Worm (Caenorhabditis elegans) whole organism, L4 larva: ENCODE measurements around the gene twk-13.

Experiments
- D1046.2 ChIP-seq: fragments of 200-800 bp; sonication (Bioruptor generic); IDR thresholded peaks from 2 replicates; pipeline ENCODE4 v1.3.6; 2022; ENCODE audit warnings: missing genetic modification characterization, missing compliant biosample characterization
- F44E2.7 ChIP-seq: fragments of 200-800 bp; sonication (Bioruptor generic); IDR thresholded peaks from 2 replicates; pipeline ENCODE4 v2.1.2; 2022; ENCODE audit warnings: missing genetic modification characterization, missing compliant biosample characterization
- R02D3.7 ChIP-seq: fragments of 150-350 bp; sonication (generic microtip); optimal IDR thresholded peaks from 3 replicates; lab custom pipeline; 2014; ENCODE audit warnings: missing biosample characterization, missing genetic modification characterization
- T20F7.1 ChIP-seq: fragments of 200-800 bp; sonication (Bioruptor generic); optimal IDR thresholded peaks from 2 replicates; lab custom pipeline; 2018; ENCODE audit warnings: mild to moderate bottlenecking, missing genetic modification characterization, missing compliant biosample characterization
- Y5F2A.4 ChIP-seq: fragments of 200-800 bp; sonication (Bioruptor generic); optimal IDR thresholded peaks from 2 replicates; lab custom pipeline; 2018; ENCODE audit warnings: mild to moderate bottlenecking, missing genetic modification characterization, missing compliant biosample characterization
- Y75B8A.6 ChIP-seq: fragments of 200-800 bp; sonication (Bioruptor generic); IDR thresholded peaks from 2 replicates; pipeline ENCODE4 v1.3.6; 2022; ENCODE audit warnings: missing genetic modification reagents, missing genetic modification characterization, missing compliant biosample characterization
- aha-1 ChIP-seq: fragments of 150-350 bp; peaks from one replicate; lab custom pipeline; 2014; ENCODE audit warnings: missing biosample characterization, missing genetic modification characterization
- attf-4 ChIP-seq: sonication (generic microtip); optimal IDR thresholded peaks from 3 replicates; lab custom pipeline; 2017; ENCODE audit warnings: missing biosample characterization, missing genetic modification characterization
- ceh-32 ChIP-seq: sonication (generic microtip); optimal IDR thresholded peaks from 2 replicates; lab custom pipeline; 2016; ENCODE audit warnings: mild to moderate bottlenecking, missing genetic modification characterization, missing compliant biosample characterization; ENCODE audit not compliant: poor library complexity
- ceh-82 ChIP-seq: sonication (generic microtip); optimal IDR thresholded peaks from 2 replicates; lab custom pipeline; 2017; ENCODE audit warnings: missing biosample characterization, missing genetic modification characterization
- cey-2 ChIP-seq: sonication (generic microtip); optimal IDR thresholded peaks from 3 replicates; lab custom pipeline; 2017; ENCODE audit warnings: missing genetic modification characterization, mild to moderate bottlenecking, missing compliant biosample characterization, antibody characterized with exemption, borderline replicate concordance; ENCODE audit not compliant: insufficient read depth
- daf-16 ChIP-seq, 3 experiments: sonication (generic microtip); optimal IDR thresholded peaks; 2 replicates each; lab custom pipeline; 2016 to 2017; ENCODE audit warnings: missing genetic modification characterization in 3 of 3, missing genetic modification reagents in 3 of 3, mild to moderate bottlenecking in 2 of 3, missing compliant biosample characterization in 2 of 3, missing biosample characterization in 1 of 3, moderate library complexity in 1 of 3
- daf-19 ChIP-seq: fragments of 200-800 bp; sonication (Bioruptor generic); conservative IDR thresholded peaks from 2 replicates; pipeline ENCODE4 v1.3.6; 2022; ENCODE audit warnings: missing genetic modification characterization, missing compliant biosample characterization
- dmd-8 ChIP-seq: fragments of 200-800 bp; sonication (Bioruptor generic); IDR thresholded peaks from 2 replicates; pipeline ENCODE4 v1.3.6; 2022; ENCODE audit warnings: missing genetic modification characterization, missing compliant biosample characterization
- dmd-9 ChIP-seq: fragments of 200-800 bp; sonication (Bioruptor generic); IDR thresholded peaks from 2 replicates; pipeline ENCODE4 v1.3.6; 2022; ENCODE audit warnings: missing genetic modification reagents, missing genetic modification characterization, missing compliant biosample characterization
- dve-1 ChIP-seq: sonication (generic microtip); optimal IDR thresholded peaks from 2 replicates; lab custom pipeline; 2017; ENCODE audit warnings: antibody characterized with exemption, mild to moderate bottlenecking, missing genetic modification characterization, missing compliant biosample characterization; ENCODE audit not compliant: insufficient read depth
- egl-27 ChIP-seq: sonication (generic microtip); optimal IDR thresholded peaks from 3 replicates; lab custom pipeline; 2017; ENCODE audit warnings: missing biosample characterization, missing genetic modification reagents, missing genetic modification characterization
- hif-1 ChIP-seq, 2 experiments: sonication (generic microtip); optimal IDR thresholded peaks; 2 replicates each; lab custom pipeline; 2016 to 2017; ENCODE audit warnings: missing compliant biosample characterization in 2 of 2, missing genetic modification characterization in 2 of 2, missing genetic modification reagents in 2 of 2, missing genotype in 2 of 2, mild to moderate bottlenecking in 1 of 2
- hlh-30 ChIP-seq: sonication (generic microtip); optimal IDR thresholded peaks from 2 replicates; lab custom pipeline; 2017; ENCODE audit warnings: antibody characterized with exemption, mild to moderate bottlenecking, missing genetic modification characterization, missing compliant biosample characterization; ENCODE audit not compliant: insufficient read depth
- hmg-1.1 ChIP-seq: fragments of 200-800 bp; sonication (Bioruptor generic); IDR thresholded peaks from 2 replicates; pipeline ENCODE4 v1.3.6; 2022; ENCODE audit warnings: missing genetic modification reagents, missing genetic modification characterization, missing compliant biosample characterization
- jun-1 ChIP-seq: fragments of 150-350 bp; optimal IDR thresholded peaks from 2 replicates; lab custom pipeline; 2014; ENCODE audit warnings: missing biosample characterization, missing genetic modification reagents, missing genetic modification characterization
- lim-7 ChIP-seq: fragments of 200-800 bp; sonication (Bioruptor generic); IDR thresholded peaks from 2 replicates; pipeline ENCODE4 v1.3.6; 2022; ENCODE audit warnings: missing genetic modification characterization, missing compliant biosample characterization
- lin-13 ChIP-seq: fragments of 150-350 bp; optimal IDR thresholded peaks from 2 replicates; lab custom pipeline; 2014; ENCODE audit warnings: missing biosample characterization, missing genetic modification reagents, missing genetic modification characterization
- lin-29 ChIP-seq: fragments of 200-800 bp; sonication (Bioruptor generic); IDR thresholded peaks from 2 replicates; pipeline ENCODE4 v1.3.6; 2022; ENCODE audit warnings: missing genetic modification reagents, missing genetic modification characterization, missing compliant biosample characterization
- lsy-2 ChIP-seq, 2 experiments: fragments of 150-350 bp in 1 of 2; sonication (generic microtip) in 1 of 2; optimal IDR thresholded peaks; 2 replicates each; lab custom pipeline; 2014 to 2017; ENCODE audit warnings: missing biosample characterization in 2 of 2, missing genetic modification characterization in 2 of 2
- mdl-1 ChIP-seq, 2 experiments: fragments of 150-350 bp in 1 of 2; sonication (generic microtip) in 1 of 2; optimal IDR thresholded peaks; 2 replicates each; lab custom pipeline; 2014 to 2017; ENCODE audit warnings: missing biosample characterization in 2 of 2, missing genetic modification characterization in 2 of 2
- mep-1 ChIP-seq: fragments of 150-350 bp; sonication (generic microtip); optimal IDR thresholded peaks from 3 replicates; lab custom pipeline; 2014; ENCODE audit warnings: missing biosample characterization, missing genetic modification characterization
- mes-2 ChIP-seq: sonication (generic microtip); optimal IDR thresholded peaks from 2 replicates; lab custom pipeline; 2016; ENCODE audit warnings: missing genotype, mild to moderate bottlenecking, missing genetic modification characterization, missing compliant biosample characterization; ENCODE audit not compliant: poor library complexity, severe bottlenecking
- nhr-10 ChIP-seq: fragments of 150-350 bp; optimal IDR thresholded peaks from 2 replicates; lab custom pipeline; 2014; ENCODE audit warnings: missing biosample characterization, missing genetic modification characterization
- nhr-28 ChIP-seq: fragments of 150-350 bp; optimal IDR thresholded peaks from 2 replicates; lab custom pipeline; 2014; ENCODE audit warnings: missing biosample characterization, missing genetic modification characterization
- nhr-41 ChIP-seq: fragments of 200-800 bp; sonication (Bioruptor generic); IDR thresholded peaks from 2 replicates; pipeline ENCODE4 v1.3.6; 2022; ENCODE audit warnings: missing genetic modification reagents, missing genetic modification characterization, missing compliant biosample characterization
- nhr-6 ChIP-seq: fragments of 150-350 bp; optimal IDR thresholded peaks from 2 replicates; lab custom pipeline; 2014; ENCODE audit warnings: missing biosample characterization, missing genetic modification characterization
- nhr-76 ChIP-seq: fragments of 150-350 bp; optimal IDR thresholded peaks from 2 replicates; lab custom pipeline; 2014; ENCODE audit warnings: missing biosample characterization, missing genetic modification characterization
- pqm-1 ChIP-seq: sonication (generic microtip); optimal IDR thresholded peaks from 2 replicates; lab custom pipeline; 2017; ENCODE audit warnings: missing biosample characterization, missing genetic modification characterization
- rbr-2 ChIP-seq: sonication (generic microtip); optimal IDR thresholded peaks from 2 replicates; lab custom pipeline; 2016; ENCODE audit warnings: missing genotype, missing genetic modification characterization, missing compliant biosample characterization
- saeg-2 ChIP-seq: fragments of 200-800 bp; sonication (Bioruptor generic); IDR thresholded peaks from 2 replicates; pipeline ENCODE4 v1.3.6; 2022; ENCODE audit warnings: missing genetic modification reagents, missing genetic modification characterization, missing compliant biosample characterization
- skn-1 ChIP-seq: fragments of 150-350 bp; optimal IDR thresholded peaks from 2 replicates; lab custom pipeline; 2014; ENCODE audit warnings: missing biosample characterization, missing genetic modification characterization
- snpc-1.2 ChIP-seq: fragments of 200-800 bp; sonication (Bioruptor generic); IDR thresholded peaks from 2 replicates; pipeline ENCODE4 v1.3.6; 2022; ENCODE audit warnings: missing genetic modification reagents, missing genetic modification characterization, missing compliant biosample characterization
- spr-1 ChIP-seq: sonication (generic microtip); optimal IDR thresholded peaks from 2 replicates; lab custom pipeline; 2016; ENCODE audit warnings: mild to moderate bottlenecking, missing genetic modification characterization, missing compliant biosample characterization
- spr-3 ChIP-seq: fragments of 200-800 bp; sonication (Bioruptor generic); optimal IDR thresholded peaks from 2 replicates; lab custom pipeline; 2018; ENCODE audit warnings: mild to moderate bottlenecking, missing genetic modification characterization, missing compliant biosample characterization
- unc-39 ChIP-seq: sonication (generic microtip); optimal IDR thresholded peaks from 2 replicates; lab custom pipeline; 2017; ENCODE audit warnings: missing biosample characterization, missing genetic modification characterization
- unc-62 ChIP-seq, 3 experiments: fragments of 150-350 bp in 1 of 3; sonication (generic microtip); optimal IDR thresholded peaks in 2 of 3; peaks in 1 of 3; 1 replicate in 1 of 3; 2 replicates in 2 of 3; lab custom pipeline; 2014 to 2017; ENCODE audit warnings: missing biosample characterization in 3 of 3, missing genetic modification characterization in 3 of 3, missing genetic modification reagents in 3 of 3, missing genotype in 1 of 3
- zag-1 ChIP-seq: fragments of 150-350 bp; optimal IDR thresholded peaks from 2 replicates; lab custom pipeline; 2014; ENCODE audit warnings: missing biosample characterization, missing genetic modification characterization
- zfp-3 ChIP-seq: fragments of 200-800 bp; sonication (Bioruptor generic); conservative IDR thresholded peaks from 2 replicates; pipeline ENCODE4 v1.3.6; 2022; ENCODE audit warnings: missing genetic modification reagents, missing genetic modification characterization, missing compliant biosample characterization

The twk-13 gene

DNA sequence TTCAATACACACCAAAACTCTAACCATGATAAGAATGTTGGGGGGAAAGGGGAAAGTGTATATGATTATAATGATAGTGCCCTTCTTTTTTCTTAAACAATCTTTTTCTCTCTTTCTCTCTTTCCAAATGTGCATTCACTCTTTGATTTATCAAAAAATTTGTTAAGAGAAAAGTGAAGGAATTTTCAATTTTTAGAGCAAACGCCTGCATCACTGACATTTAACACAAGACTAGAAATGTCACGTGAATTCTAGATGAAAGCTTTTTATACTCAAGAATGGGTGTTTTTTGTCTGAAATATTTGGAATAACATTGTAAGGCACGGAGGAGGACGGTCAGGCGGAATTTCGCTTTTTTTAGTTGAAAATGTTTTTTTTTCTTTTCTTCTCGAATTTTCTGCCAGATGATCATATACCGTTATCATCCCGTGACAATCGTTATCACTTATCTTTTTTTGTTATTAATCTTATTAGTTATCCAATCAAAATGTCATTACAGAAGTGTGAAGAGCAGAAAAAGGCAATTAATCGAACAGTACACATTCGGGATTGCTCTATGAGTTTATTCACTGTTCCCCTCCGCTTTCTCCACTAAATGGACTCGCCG lies 35.7 kb downstream of the twk-13 start, which contains the start of the genes frm-7 and F55C5.17 (continued):
- TF ChIP-seq skn-1 (tag; lab: Kevin White, UChicago) = no peak
- TF ChIP-seq D1046.2 = no peak
- TF ChIP-seq snpc-1.2 (GFP tag; lab: Robert Waterston, UW) = no peak
- no peak for TF ChIP-seq rbr-2 (tag; lab: Kevin White, UChicago)
- TF ChIP-seq nhr-41 (GFP tag; lab: Robert Waterston, UW) = 0 out of 2 replicates have a peak, but pooled peaks have one; percentile 9
- TF ChIP-seq aha-1 (tag; lab: Kevin White, UChicago) = peak; percentile 17
- TF ChIP-seq R02D3.7 = no peak
- TF ChIP-seq zag-1 (tag; lab: Kevin White, UChicago) = no peak
- TF ChIP-seq daf-19 = no peak
- no peak for TF ChIP-seq F44E2.7 (GFP tag; lab: Robert Waterston, UW)
- TF ChIP-seq spr-1 (tag; lab: Kevin White, UChicago) = no peak
- no peak for TF ChIP-seq attf-4 (tag; lab: Kevin White, UChicago)
- TF ChIP-seq saeg-2 (GFP tag; lab: Robert Waterston, UW) = no peak
- TF ChIP-seq ceh-32 (tag; lab: Kevin White, UChicago) = no peak
- no peak for TF ChIP-seq nhr-10
- no peak for TF ChIP-seq dmd-8 (GFP tag; lab: Robert Waterston, UW)
- TF ChIP-seq hmg-1.1 (GFP tag; lab: Robert Waterston, UW) = no peak

DNA sequence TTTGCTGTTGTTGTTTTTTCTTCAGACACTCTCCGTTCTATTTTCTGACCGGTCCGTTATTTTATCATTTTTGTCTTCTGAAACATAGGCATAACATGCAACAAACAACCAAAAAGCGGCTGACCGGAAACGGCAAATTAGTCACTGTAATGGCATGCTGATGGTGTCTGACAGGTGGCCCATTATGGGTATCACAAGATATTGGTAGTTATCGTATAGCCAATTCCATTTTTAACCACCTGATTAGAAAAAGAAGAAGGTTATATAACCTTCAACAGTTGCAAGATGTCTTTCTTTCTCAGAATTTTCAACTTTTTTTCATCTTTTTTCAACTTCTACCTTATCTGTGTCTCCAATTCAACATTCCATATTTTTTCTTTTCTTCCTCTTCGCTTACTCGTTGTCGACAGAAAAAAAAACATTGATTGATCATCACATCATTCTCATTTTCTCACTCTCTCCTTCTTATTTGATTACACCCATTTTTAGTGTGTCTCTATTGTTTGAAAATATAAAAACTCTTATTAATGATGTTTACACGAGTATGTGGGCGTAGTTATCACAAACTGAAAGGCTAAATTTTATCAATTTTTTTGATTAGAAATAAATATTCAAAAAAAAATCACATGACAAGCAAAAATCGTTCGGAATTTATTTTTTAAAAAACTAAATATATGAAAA lies 36.9 kb downstream of the twk-13 start:
- TF ChIP-seq lim-7 (GFP tag; lab: Robert Waterston, UW) (no peak), attf-4 (tag; lab: Kevin White, UChicago) (no peak), jun-1 (tag; lab: Kevin White, UChicago) (no peak), daf-16 (GFP tag; optimal IDR thresholded peaks at IDR 0.05; lab: Kevin White, UChicago) (no peak), daf-16 (tag; optimal IDR thresholded peaks at IDR 0.05; lab: Kevin White, UChicago) (peak; percentile 90), hif-1 (tag; optimal IDR thresholded peaks at IDR 0.05; lab: Kevin White, UChicago) (no peak), hmg-1.1 (GFP tag; lab: Robert Waterston, UW) (no peak), spr-3 (GFP tag; lab: Kevin White, UChicago) (no peak), dve-1 (tag; lab: Kevin White, UChicago) (peak; percentile 70), Y75B8A.6 (GFP tag; lab: Robert Waterston, UW) (no peak), nhr-6 (peak; percentile 64), lin-13 (GFP tag; lab: Kevin White, UChicago) (no peak), pqm-1 (tag; lab: Kevin White, UChicago) (peak; percentile 53), lin-29 (no peak), lsy-2 (tag; optimal IDR thresholded peaks at IDR 0.05; lab: Kevin White, UChicago) (peak in 1 of 2 experiments; percentile 31), hlh-30 (peak; percentile 53), cey-2 (tag; lab: Kevin White, UChicago) (peak; percentile 64), nhr-28 (tag; lab: Kevin White, UChicago) (peak; percentile 48), nhr-76 (tag; lab: Kevin White, UChicago) (no peak), T20F7.1 (GFP tag; lab: Kevin White, UChicago) (no peak), dmd-9 (no peak), dmd-8 (GFP tag; lab: Robert Waterston, UW) (no peak), saeg-2 (GFP tag; lab: Robert Waterston, UW) (no peak), zfp-3 (GFP tag; lab: Robert Waterston, UW) (no peak), ceh-82 (tag; lab: Kevin White, UChicago) (no peak), mes-2 (tag; lab: Kevin White, UChicago) (no peak), unc-62 (GFP tag; optimal IDR thresholded peaks at IDR 0.05 in 1 of 2; lab: Kevin White, UChicago) (peak in 1 of 2 experiments; percentile 85), unc-62 (tag; optimal IDR thresholded peaks at IDR 0.05; lab: Kevin White, UChicago) (no peak), mdl-1 (tag; optimal IDR thresholded peaks at IDR 0.05; lab: Kevin White, UChicago) (no peak), egl-27 (no peak), unc-39 (tag; lab: Kevin White, UChicago) (no peak), mep-1 (tag; lab: Kevin White, UChicago) (peak; percentile 32), Y5F2A.4 (no peak)
